Fruit fly (Drosophila melanogaster) whole organism, wandering third instar larva: ENCODE data around the gene CG8135.

ENCODE experiments used
- CG32264 ChIP-seq: fragments of 200-800 bp; sonication (Bioruptor generic); optimal IDR thresholded peaks from 2 replicates; lab custom pipeline; 2016; ENCODE audit warnings: missing biosample characterization, missing genetic modification characterization
- CG9705 ChIP-seq: fragments of 200-800 bp; sonication (Bioruptor generic); optimal IDR thresholded peaks from 2 replicates; lab custom pipeline; 2018; ENCODE audit warnings: missing biosample characterization, mild to moderate bottlenecking, missing genetic modification characterization
- CrebA ChIP-seq: fragments of 200-800 bp; sonication (Bioruptor generic); optimal IDR thresholded peaks from 2 replicates; lab custom pipeline; 2016; ENCODE audit warnings: missing biosample characterization, mild to moderate bottlenecking, missing genetic modification characterization, borderline replicate concordance
- Dif ChIP-seq: fragments of 200-275, 200-300 bp; sonication (Bioruptor generic); optimal IDR thresholded peaks from 2 replicates; lab custom pipeline; 2018; ENCODE audit warnings: missing biosample characterization, missing genetic modification characterization; ENCODE audit not compliant: partially characterized antibody
- Hr78 ChIP-seq: fragments of >200 bp; optimal IDR thresholded peaks from 2 replicates; lab custom pipeline; 2017; ENCODE audit warnings: missing biosample characterization, missing genetic modification characterization
- Hr83 ChIP-seq: fragments of 200-300 bp; sonication (Bioruptor generic); optimal IDR thresholded peaks from 2 replicates; lab custom pipeline; 2016; ENCODE audit warnings: missing biosample characterization, mild to moderate bottlenecking, missing genetic modification characterization, moderate library complexity; ENCODE audit not compliant: poor library complexity, severe bottlenecking
- Mio ChIP-seq: sonication (Bioruptor generic); optimal IDR thresholded peaks from 2 replicates; lab custom pipeline; 2016; ENCODE audit warnings: missing biosample characterization, missing genetic modification characterization
- Myc ChIP-seq: fragments of >200 bp; optimal IDR thresholded peaks from 2 replicates; lab custom pipeline; 2017
- N ChIP-seq: fragments of >200 bp; optimal IDR thresholded peaks from 2 replicates; lab custom pipeline; 2018; ENCODE audit warnings: missing biosample characterization, missing external identifiers, missing genetic modification characterization
- Rel ChIP-seq, 2 experiments: fragments of 200-800 bp; sonication (Bioruptor generic) in 1 of 2; optimal IDR thresholded peaks; 2 replicates in 1 of 2; 3 replicates in 1 of 2; lab custom pipeline; 2016 to 2019; ENCODE audit warnings: mild to moderate bottlenecking in 2 of 2, missing biosample characterization in 2 of 2, missing genetic modification characterization in 2 of 2, moderate library complexity in 1 of 2
- Vsx2 ChIP-seq: fragments of 200-300, 225-300 bp; sonication (Bioruptor generic); optimal IDR thresholded peaks from 2 replicates; lab custom pipeline; 2018; ENCODE audit warnings: missing biosample characterization, missing genetic modification characterization; ENCODE audit not compliant: partially characterized antibody
- dl ChIP-seq, 2 experiments: fragments of 175-275, 200-275 bp in 1 of 2; fragments of 200-275 bp in 1 of 2; sonication (Bioruptor generic); optimal IDR thresholded peaks; lab custom pipeline; 2018; ENCODE audit warnings: mild to moderate bottlenecking in 2 of 2, missing biosample characterization in 2 of 2, missing genetic modification characterization in 2 of 2, moderate library complexity in 2 of 2; ENCODE audit not compliant: partially characterized antibody in 2 of 2, insufficient read depth in 1 of 2
- dsf ChIP-seq: sonication (Bioruptor generic); optimal IDR thresholded peaks from 2 replicates; lab custom pipeline; 2016; ENCODE audit warnings: missing biosample characterization, missing genetic modification characterization, borderline replicate concordance
- ey ChIP-seq: fragments of 200-800 bp; sonication (Bioruptor generic); optimal IDR thresholded peaks from 2 replicates; lab custom pipeline; 2016; ENCODE audit warnings: missing biosample characterization, missing genetic modification characterization
- foxo ChIP-seq, 2 experiments: fragments of 200-800 bp; sonication (Bioruptor generic); optimal IDR thresholded peaks; 2 replicates in 1 of 2; 3 replicates in 1 of 2; lab custom pipeline; 2016 to 2017; ENCODE audit warnings: missing biosample characterization in 2 of 2, missing genetic modification characterization in 2 of 2
- fru ChIP-seq: fragments of 200-800 bp; sonication (Bioruptor generic); optimal IDR thresholded peaks from 3 replicates; lab custom pipeline; 2016; ENCODE audit warnings: missing biosample characterization, mild to moderate bottlenecking, missing genetic modification characterization
- h ChIP-seq: fragments of 200-800 bp; sonication (Bioruptor generic); optimal IDR thresholded peaks from 3 replicates; lab custom pipeline; 2016; ENCODE audit warnings: missing biosample characterization, mild to moderate bottlenecking, missing genetic modification characterization
- jim ChIP-seq: fragments of 175-275, 200-325 bp; sonication (Bioruptor generic); optimal IDR thresholded peaks from 2 replicates; lab custom pipeline; 2016; ENCODE audit warnings: missing biosample characterization, mild to moderate bottlenecking, missing genetic modification characterization
- psq ChIP-seq: fragments of 200-800 bp; sonication (Bioruptor generic); optimal IDR thresholded peaks from 3 replicates; lab custom pipeline; 2017; ENCODE audit warnings: missing biosample characterization, mild to moderate bottlenecking, missing genetic modification characterization, moderate library complexity
- rgr ChIP-seq: fragments of 200-800 bp; sonication (Bioruptor generic); optimal IDR thresholded peaks from 3 replicates; lab custom pipeline; 2016; ENCODE audit warnings: missing biosample characterization, mild to moderate bottlenecking, missing genetic modification characterization
- sage ChIP-seq: fragments of 200-800 bp; sonication (Bioruptor generic); optimal IDR thresholded peaks from 2 replicates; lab custom pipeline; 2016; ENCODE audit warnings: missing biosample characterization, mild to moderate bottlenecking, missing genetic modification characterization
- sv ChIP-seq: fragments of 200-800 bp; sonication (Bioruptor generic); optimal IDR thresholded peaks from 3 replicates; lab custom pipeline; 2016; ENCODE audit warnings: missing biosample characterization, missing genetic modification characterization
- woc ChIP-seq: sonication (Bioruptor generic); optimal IDR thresholded peaks from 2 replicates; lab custom pipeline; 2016; ENCODE audit warnings: missing biosample characterization, mild to moderate bottlenecking, missing genetic modification characterization

CG8135 gene

DNA sequence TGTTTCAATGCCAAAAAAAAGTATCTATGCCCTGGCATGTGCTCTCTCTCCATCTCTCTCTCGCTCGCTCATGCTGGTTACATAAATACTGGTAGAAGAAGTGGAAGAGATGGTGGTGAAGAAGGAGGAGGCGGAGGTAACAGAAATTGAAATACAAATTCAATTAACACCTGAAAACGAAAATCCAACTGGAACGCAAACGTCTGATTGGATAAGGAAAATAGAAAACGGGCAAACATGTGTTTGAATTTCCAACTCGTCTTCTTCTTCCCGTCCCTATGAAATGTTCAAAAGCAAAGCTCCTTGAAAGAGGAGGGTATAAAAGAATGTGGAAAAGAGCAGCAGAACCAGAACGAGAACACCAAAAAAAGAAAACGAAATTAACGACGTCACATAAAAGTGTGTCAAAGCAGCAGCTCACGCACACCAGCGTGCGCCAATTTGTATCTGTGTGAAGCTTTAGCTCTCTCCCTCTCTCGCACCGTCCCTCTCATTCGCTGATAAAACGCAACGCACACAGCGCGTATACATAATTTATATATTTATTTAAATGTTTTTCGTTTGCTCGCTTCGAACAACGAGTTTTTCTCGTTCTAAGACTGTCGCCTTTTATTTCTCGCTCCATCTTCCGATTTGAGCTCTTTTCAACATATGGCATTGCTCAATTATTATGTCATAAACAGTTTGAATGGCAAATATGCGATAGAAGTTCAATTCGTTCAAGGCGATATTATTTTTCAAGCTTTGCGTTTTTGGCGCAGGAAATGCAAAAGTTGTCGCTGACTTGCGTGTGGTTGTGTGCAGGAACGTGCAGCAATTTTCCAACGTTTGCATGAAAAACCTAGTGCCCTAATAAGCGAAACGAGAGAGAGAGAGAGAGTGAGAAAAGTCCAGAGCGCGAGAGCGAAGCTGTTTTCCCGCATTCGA lies 14.5 kb downstream of the CG8135 start:
- TF ChIP-seq fru (GFP tag; lab: Kevin White, UChicago) = no peak
- peak; percentile 12 for TF ChIP-seq h (GFP tag; lab: Kevin White, UChicago)
- TF ChIP-seq ey (GFP tag; lab: Kevin White, UChicago) = no peak
- no peak for TF ChIP-seq Mio
- TF ChIP-seq N (GFP tag; lab: Kevin White, UChicago) = peak; percentile 39
- peak; percentile 65 for TF ChIP-seq sage (GFP tag; lab: Kevin White, UChicago)
- TF ChIP-seq Dif (GFP tag; lab: Kevin White, UChicago) = peak; percentile 77
- TF ChIP-seq psq (GFP tag; lab: Kevin White, UChicago) = peak; percentile 58
- TF ChIP-seq dl (GFP tag; optimal IDR thresholded peaks at IDR 0.05; lab: Kevin White, UChicago; ENCODE audit: insufficient read depth in 1 of 2, partially characterized antibody in 2 of 2) = peak in 1 of 2 experiments; percentile 50

DNA sequence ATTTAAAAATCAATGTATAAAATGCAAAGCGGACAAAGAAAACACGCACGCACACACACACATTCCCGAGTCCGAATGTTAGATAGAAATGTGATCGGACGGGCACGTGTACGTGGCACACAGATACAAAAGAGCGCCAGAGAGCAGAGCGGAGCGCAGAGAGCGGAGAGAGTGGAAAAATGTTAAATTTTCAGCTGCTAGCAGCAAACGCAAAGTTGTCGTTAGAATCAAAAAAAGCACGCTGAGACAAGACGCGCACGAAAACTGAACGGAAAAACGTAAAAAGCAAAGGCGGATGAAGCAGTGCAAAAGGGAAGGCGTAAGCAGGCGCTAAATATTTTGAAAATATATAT lies 15.1 kb downstream of the CG8135 start:
- TF ChIP-seq Rel (GFP tag; optimal IDR thresholded peaks at IDR 0.05; lab: Kevin White, UChicago) = peak; percentile 63
- TF ChIP-seq Rel (tag; optimal IDR thresholded peaks at IDR 0.05; lab: Kevin White, UChicago) = no peak
- no peak for TF ChIP-seq Myc (lab: Kevin White, UChicago)
- peak; percentile 58 for TF ChIP-seq psq (GFP tag; lab: Kevin White, UChicago)
- TF ChIP-seq Vsx2 (GFP tag; lab: Kevin White, UChicago) = peak; percentile 93
- TF ChIP-seq sage (GFP tag; lab: Kevin White, UChicago) = peak; percentile 59
- TF ChIP-seq Hr83 (GFP tag; lab: Kevin White, UChicago) = peak; percentile 66
- TF ChIP-seq CrebA (GFP tag; lab: Kevin White, UChicago) = peak; percentile 81
- peak; percentile 95 to 98 for TF ChIP-seq dl (GFP tag; optimal IDR thresholded peaks at IDR 0.05; lab: Kevin White, UChicago; ENCODE audit: insufficient read depth in 1 of 2, partially characterized antibody in 2 of 2)
- no peak for TF ChIP-seq woc (GFP tag; lab: Kevin White, UChicago)
- TF ChIP-seq rgr = peak; percentile 45
- TF ChIP-seq Dif (GFP tag; lab: Kevin White, UChicago) = peak; percentile 99
- TF ChIP-seq jim (GFP tag; lab: Kevin White, UChicago) = no peak
- TF ChIP-seq h (GFP tag; lab: Kevin White, UChicago) = peak; percentile 51
- peak; percentile 11 for TF ChIP-seq CG32264

DNA sequence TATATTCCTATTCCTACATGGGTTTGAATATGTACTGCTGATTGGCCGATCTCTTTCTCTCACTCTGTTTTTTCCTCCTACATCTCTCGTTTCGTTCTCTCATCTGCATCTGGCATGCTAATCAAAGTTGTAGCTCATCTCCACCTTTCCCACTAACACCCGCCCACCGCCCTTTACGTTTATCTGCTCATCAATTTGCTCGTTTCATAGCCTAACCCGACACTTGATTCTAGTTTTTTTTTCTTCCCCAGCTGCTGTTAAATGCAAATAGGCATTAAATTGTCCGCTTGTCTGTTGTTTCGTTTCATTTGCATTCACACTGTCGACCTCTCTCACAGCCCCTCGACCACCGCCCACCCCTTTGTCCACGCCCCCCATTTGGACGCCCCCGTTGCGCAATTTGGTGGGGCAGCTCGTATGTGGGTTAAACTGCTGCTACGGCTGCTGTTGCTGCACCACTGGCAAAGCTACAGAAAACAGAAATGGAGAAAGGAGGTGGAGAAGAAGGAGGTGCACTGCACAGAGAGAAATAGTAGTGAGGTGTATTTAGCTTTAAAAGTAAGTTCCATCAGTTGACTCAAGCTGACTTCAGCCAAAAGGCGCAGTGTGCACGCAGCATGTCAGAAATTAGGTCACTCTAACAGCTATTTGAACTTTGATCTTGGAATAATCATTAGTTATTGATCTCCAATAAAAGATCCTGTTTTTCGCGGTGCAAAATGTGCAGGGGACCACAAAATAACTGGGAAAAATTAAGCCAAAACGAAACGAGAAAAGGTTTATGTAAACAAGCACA lies 16.5 kb downstream of the CG8135 start:
- TF ChIP-seq foxo (GFP tag; optimal IDR thresholded peaks at IDR 0.05; lab: Kevin White, UChicago) = peak in 1 of 2 experiments; percentile 19
- no peak for TF ChIP-seq Hr78 (GFP tag; lab: Kevin White, UChicago)
- TF ChIP-seq psq (GFP tag; lab: Kevin White, UChicago) = peak; percentile 2
- TF ChIP-seq sv (GFP tag; lab: Kevin White, UChicago) = no peak
- TF ChIP-seq Dif (GFP tag; lab: Kevin White, UChicago) = no peak
- no peak for TF ChIP-seq Myc (lab: Kevin White, UChicago)
- no peak for TF ChIP-seq Mio
- TF ChIP-seq CG9705 (GFP tag; lab: Kevin White, UChicago) = no peak

DNA sequence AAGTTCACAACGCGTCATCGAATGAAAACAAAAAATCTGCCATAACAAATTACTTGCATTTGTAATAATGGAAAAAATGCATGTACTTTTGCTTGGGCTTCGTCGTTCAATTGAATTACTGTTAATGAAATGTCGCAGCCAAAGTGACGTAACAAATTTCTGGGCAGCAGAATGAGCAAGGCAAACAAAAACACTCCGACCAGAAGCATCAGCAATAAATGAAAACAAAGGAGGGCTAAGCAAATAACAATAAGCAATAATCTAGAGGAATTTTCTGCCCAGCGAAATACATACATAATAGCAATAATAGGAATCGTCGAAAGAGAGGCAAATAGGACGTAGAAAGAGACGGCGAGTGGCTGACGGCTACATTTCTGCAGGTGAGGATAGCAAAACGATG lies 18.2 kb downstream of the CG8135 start:
- TF ChIP-seq Rel (GFP tag; optimal IDR thresholded peaks at IDR 0.05; lab: Kevin White, UChicago) = no peak
- no peak for TF ChIP-seq Rel (tag; optimal IDR thresholded peaks at IDR 0.05; lab: Kevin White, UChicago)
- no peak for TF ChIP-seq dsf (GFP tag; lab: Kevin White, UChicago)
- TF ChIP-seq dl (GFP tag; optimal IDR thresholded peaks at IDR 0.05; lab: Kevin White, UChicago; ENCODE audit: insufficient read depth in 1 of 2, partially characterized antibody in 2 of 2) = no peak
- TF ChIP-seq, all 38 proteins: peak for 0

DNA sequence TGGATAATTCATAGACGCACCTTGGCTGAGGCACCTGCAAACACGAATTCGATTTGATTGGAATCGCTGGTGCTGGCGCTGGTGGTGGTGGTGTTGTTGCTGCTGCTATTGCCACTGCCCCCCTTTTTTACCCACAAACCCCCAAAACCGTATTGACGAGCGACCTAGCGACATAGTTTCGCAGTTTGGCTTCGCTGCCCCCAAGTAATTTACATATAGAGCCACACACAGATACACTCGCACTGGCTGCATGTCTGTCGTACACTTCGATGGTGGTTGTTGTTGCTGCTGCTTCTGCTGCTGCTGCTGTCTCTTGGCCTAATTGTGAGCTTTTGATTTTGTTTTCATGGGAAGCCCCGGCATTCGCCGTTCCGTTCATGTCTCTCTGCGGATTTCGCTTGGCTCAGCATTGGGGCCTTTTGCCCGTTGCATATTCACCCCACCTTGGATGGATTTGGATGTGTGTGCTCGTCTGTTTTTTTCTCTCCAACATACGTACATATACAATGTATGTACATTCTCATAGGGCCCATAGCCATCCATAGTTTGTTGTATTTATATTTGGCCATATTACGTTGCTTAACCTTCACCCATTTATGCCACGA lies 20.0 kb downstream of the CG8135 start:
- TF ChIP-seq Dif (GFP tag; lab: Kevin White, UChicago) = no peak
- TF ChIP-seq Rel (GFP tag; optimal IDR thresholded peaks at IDR 0.05; lab: Kevin White, UChicago) = no peak
- peak; percentile 31 for TF ChIP-seq Rel (tag; optimal IDR thresholded peaks at IDR 0.05; lab: Kevin White, UChicago)
